Fruit fly (Drosophila melanogaster): ENCODE data around the gene CG4045.

The CG4045 gene

dm6 chrX:2094072-2094761 lies 18.5 kb upstream of the CG4045 start, which contains the start of gene csw (continued):
- TF ChIP-seq sisA (GFP tag; IDR thresholded peaks at IDR 0.05) (peak; percentile 27; the same call in 1 of the 2 replicates), CG2678 (tag; optimal IDR thresholded peaks at IDR 0.05) (peak; percentile 15), al (GFP tag; IDR thresholded peaks at IDR 0.05) (no peak), sob (GFP tag; IDR thresholded peaks at IDR 0.05) (peak; percentile 71; the same call in 1 of the 2 replicates), vfl (GFP tag; optimal IDR thresholded peaks at IDR 0.05) (peak; percentile 32), jumu (GFP tag; optimal IDR thresholded peaks at IDR 0.05) (peak; percentile 42), CG4820 (GFP tag; optimal IDR thresholded peaks at IDR 0.05) (no peak), CG17328 (GFP tag; IDR thresholded peaks at IDR 0.05) (peak; percentile 40; the same call in 1 of the 2 replicates), zfh1 (GFP tag; IDR thresholded peaks at IDR 0.05) (peak; percentile 54; the same call in 2 of the 3 replicates), CG15073 (GFP tag; optimal IDR thresholded peaks at IDR 0.05) (no peak), Ada2b (GFP tag; IDR thresholded peaks at IDR 0.05) (no peak), Mad (GFP tag; optimal IDR thresholded peaks at IDR 0.05) (peak; percentile 12), Ets65A (GFP tag) (peak; percentile 90), seq (GFP tag; IDR thresholded peaks at IDR 0.05) (0 out of 2 replicates have a peak, but pooled peaks have one; percentile 26), CG10959 (GFP tag; IDR thresholded peaks at IDR 0.05) (no peak), CG9215 (GFP tag; IDR thresholded peaks at IDR 0.05) (no peak; the same call in 1 of the 2 replicates), Hmr (GFP tag; optimal IDR thresholded peaks at IDR 0.05) (peak; percentile 87), Ssrp (tag; optimal IDR thresholded peaks at IDR 0.05) (no peak), toy (GFP tag; IDR thresholded peaks at IDR 0.05) (0 out of 2 replicates have a peak, but pooled peaks have one; percentile 26), cwo (GFP tag; optimal IDR thresholded peaks at IDR 0.05) (no peak), salm (tag; optimal IDR thresholded peaks at IDR 0.05) (no peak), CG17385 (GFP tag; optimal IDR thresholded peaks at IDR 0.05) (no peak), sug (tag; optimal IDR thresholded peaks at IDR 0.05) (peak; percentile 2), CG2116 (GFP tag; optimal IDR thresholded peaks at IDR 0.05) (peak; percentile 81), Lim3 (GFP tag; IDR thresholded peaks at IDR 0.05) (no peak), sens (GFP tag) (peak; percentile 76), CG7786 (GFP tag; optimal IDR thresholded peaks at IDR 0.05) (peak; percentile 51), CG15514 (GFP tag; optimal IDR thresholded peaks at IDR 0.05) (peak; percentile 90), Sry-δ (GFP tag; optimal IDR thresholded peaks at IDR 0.05) (peak; percentile 69), gfzf (GFP tag; optimal IDR thresholded peaks at IDR 0.05) (peak; percentile 98), amos (GFP tag; IDR thresholded peaks at IDR 0.05; ENCODE audit: partially characterized antibody) (peak; percentile 58; the same call in 1 of the 2 replicates), B-H2 (GFP tag; optimal IDR thresholded peaks at IDR 0.05) (peak; percentile 57), CG13894 (tag; optimal IDR thresholded peaks at IDR 0.05) (peak; percentile 19), CG6175 (GFP tag; IDR thresholded peaks at IDR 0.05) (no peak), Atf6 (GFP tag; IDR thresholded peaks at IDR 0.05) (no peak), chm (GFP tag; IDR thresholded peaks at IDR 0.05) (no peak), pho (GFP tag; optimal IDR thresholded peaks at IDR 0.05) (peak; percentile 46), CG5180 (GFP tag; optimal IDR thresholded peaks at IDR 0.05) (no peak), CG33213 (GFP tag; optimal IDR thresholded peaks at IDR 0.05) (peak; percentile 87), cad (GFP tag; optimal IDR thresholded peaks at IDR 0.05) (no peak), ro (GFP tag; IDR thresholded peaks at IDR 0.05) (no peak), slbo (GFP tag; IDR thresholded peaks at IDR 0.05) (peak; percentile 76), nerfin-1 (tag; optimal IDR thresholded peaks at IDR 0.05) (no peak), CG11093 (GFP tag; IDR thresholded peaks at IDR 0.05) (no peak), Bdp1 (GFP tag; optimal IDR thresholded peaks at IDR 0.05) (peak; percentile 43), tx (GFP tag; optimal IDR thresholded peaks at IDR 0.05) (peak; percentile 49), kni (GFP tag; optimal IDR thresholded peaks at IDR 0.05) (peak; percentile 36), wor (GFP tag; IDR thresholded peaks at IDR 0.05) (no peak), CTCF (GFP tag; optimal IDR thresholded peaks at IDR 0.05) (peak; percentile 76), Hr39 (optimal IDR thresholded peaks at IDR 0.05) (no peak), CG10543 (GFP tag; optimal IDR thresholded peaks at IDR 0.05) (peak; percentile 72), CG9797 (GFP tag; optimal IDR thresholded peaks at IDR 0.05) (peak; percentile 92)

Measured in whole organism, embryonic.